Worm (Caenorhabditis elegans) whole organism, L1 larva: ENCODE measurements around the gene pmt-2.

Source experiments
- alr-1 ChIP-seq: fragments of 200-800 bp; sonication (Bioruptor generic); optimal IDR thresholded peaks from 2 replicates; lab custom pipeline; 2018; ENCODE audit warnings: borderline replicate concordance, mild to moderate bottlenecking, missing genetic modification characterization, missing compliant biosample characterization
- ama-1 ChIP-seq: fragments of 150-350 bp; optimal IDR thresholded peaks from 2 replicates; lab custom pipeline; 2014
- ceh-82 ChIP-seq, 3 experiments: fragments of 150-350 bp in 1 of 3; sonication (generic microtip) in 2 of 3; optimal IDR thresholded peaks; 2 replicates each; lab custom pipeline; 2014 to 2017; ENCODE audit warnings: missing biosample characterization in 3 of 3, missing genetic modification characterization in 3 of 3
- ces-1 ChIP-seq: fragments of 150-350 bp; optimal IDR thresholded peaks from 2 replicates; lab custom pipeline; 2014; ENCODE audit warnings: missing biosample characterization, missing genetic modification reagents, missing genetic modification characterization
- dpl-1 ChIP-seq, 3 experiments: fragments of 150-350 bp in 2 of 3; sonication (generic microtip) in 1 of 3; optimal IDR thresholded peaks; 2 replicates each; lab custom pipeline; 2014 to 2017; ENCODE audit warnings: missing biosample characterization in 3 of 3, missing genetic modification characterization in 3 of 3, missing genetic modification reagents in 3 of 3
- dsc-1 ChIP-seq: sonication (generic microtip); optimal IDR thresholded peaks from 2 replicates; lab custom pipeline; 2016; ENCODE audit warnings: mild to moderate bottlenecking, missing genetic modification characterization, missing compliant biosample characterization
- egl-13 ChIP-seq: sonication (generic microtip); optimal IDR thresholded peaks from 2 replicates; lab custom pipeline; 2016; ENCODE audit warnings: missing genotype, missing genetic modification reagents, missing genetic modification characterization, missing compliant biosample characterization
- egl-27 ChIP-seq, 2 experiments: fragments of 150-350 bp in 1 of 2; sonication (generic microtip); optimal IDR thresholded peaks; 3 replicates each; lab custom pipeline; 2017 to 2018; ENCODE audit warnings: missing biosample characterization in 2 of 2, missing genetic modification characterization in 2 of 2, missing genetic modification reagents in 2 of 2
- elt-3 ChIP-seq, 6 experiments: fragments of 150-350 bp in 1 of 6; sonication (generic microtip); optimal IDR thresholded peaks; 2 replicates each; lab custom pipeline; 2017 to 2018; ENCODE audit warnings: missing biosample characterization in 6 of 6, missing genetic modification characterization in 6 of 6, inconsistent platforms in 1 of 6
- fkh-8 ChIP-seq: sonication (generic microtip); optimal IDR thresholded peaks from 2 replicates; lab custom pipeline; 2016; ENCODE audit warnings: mild to moderate bottlenecking, missing genetic modification characterization, missing compliant biosample characterization
- fos-1 ChIP-seq: fragments of 150-350 bp; optimal IDR thresholded peaks from 2 replicates; lab custom pipeline; 2014; ENCODE audit warnings: missing biosample characterization, missing genetic modification characterization
- grh-1 ChIP-seq: fragments of 200-800 bp; sonication (Bioruptor generic); IDR thresholded peaks from 2 replicates; pipeline ENCODE4 v1.3.6; 2022; ENCODE audit warnings: missing genetic modification reagents, missing genetic modification characterization, missing compliant biosample characterization
- lir-3 ChIP-seq: sonication (generic microtip); optimal IDR thresholded peaks from 2 replicates; lab custom pipeline; 2016; ENCODE audit warnings: mild to moderate bottlenecking, missing genetic modification characterization, moderate library complexity, missing compliant biosample characterization; ENCODE audit not compliant: poor library complexity
- mab-9 ChIP-seq: fragments of 200-800 bp; sonication (Bioruptor generic); IDR thresholded peaks from 2 replicates; pipeline ENCODE4 v1.3.6; 2022; ENCODE audit warnings: missing genetic modification reagents, missing genetic modification characterization, missing compliant biosample characterization
- nhr-237 ChIP-seq: fragments of 150-350 bp; optimal IDR thresholded peaks from 2 replicates; lab custom pipeline; 2014; ENCODE audit warnings: missing biosample characterization, missing genetic modification characterization
- nhr-47 ChIP-seq: sonication (generic microtip); optimal IDR thresholded peaks from 2 replicates; lab custom pipeline; 2016; ENCODE audit warnings: mild to moderate bottlenecking, missing genetic modification characterization, moderate library complexity, missing compliant biosample characterization
- nhr-76 ChIP-seq: sonication (generic microtip); optimal IDR thresholded peaks from 2 replicates; lab custom pipeline; 2017; ENCODE audit warnings: missing biosample characterization, missing genetic modification characterization
- nhr-85 ChIP-seq: sonication (generic microtip); peaks from one replicate; lab custom pipeline; 2016; ENCODE audit warnings: missing genetic modification characterization, inconsistent platforms, missing compliant biosample characterization
- pax-3 ChIP-seq: fragments of 200-800 bp; sonication (Bioruptor generic); optimal IDR thresholded peaks from 2 replicates; lab custom pipeline; 2018; ENCODE audit warnings: mild to moderate bottlenecking, missing genetic modification characterization, moderate library complexity, missing compliant biosample characterization
- pqm-1 ChIP-seq: sonication (generic microtip); optimal IDR thresholded peaks from 3 replicates; lab custom pipeline; 2017; ENCODE audit warnings: missing biosample characterization, missing genetic modification characterization
- snu-23 ChIP-seq: sonication (generic microtip); optimal IDR thresholded peaks from 2 replicates; lab custom pipeline; 2016; ENCODE audit warnings: missing genetic modification characterization, missing compliant biosample characterization
- swsn-7 ChIP-seq: sonication (generic microtip); optimal IDR thresholded peaks from 2 replicates; lab custom pipeline; 2016; ENCODE audit warnings: missing genetic modification characterization, missing compliant biosample characterization
- vab-15 ChIP-seq: sonication (generic microtip); optimal IDR thresholded peaks from 2 replicates; lab custom pipeline; 2017; ENCODE audit warnings: missing genotype, mild to moderate bottlenecking, missing genetic modification characterization, missing compliant biosample characterization
- zag-1 ChIP-seq: fragments of 150-350 bp; optimal IDR thresholded peaks from 2 replicates; lab custom pipeline; 2014; ENCODE audit warnings: missing biosample characterization, missing genetic modification characterization
- ztf-4 ChIP-seq: fragments of 150-350 bp; optimal IDR thresholded peaks from 2 replicates; lab custom pipeline; 2014; ENCODE audit warnings: missing biosample characterization, missing genetic modification characterization

Gene pmt-2

DNA sequence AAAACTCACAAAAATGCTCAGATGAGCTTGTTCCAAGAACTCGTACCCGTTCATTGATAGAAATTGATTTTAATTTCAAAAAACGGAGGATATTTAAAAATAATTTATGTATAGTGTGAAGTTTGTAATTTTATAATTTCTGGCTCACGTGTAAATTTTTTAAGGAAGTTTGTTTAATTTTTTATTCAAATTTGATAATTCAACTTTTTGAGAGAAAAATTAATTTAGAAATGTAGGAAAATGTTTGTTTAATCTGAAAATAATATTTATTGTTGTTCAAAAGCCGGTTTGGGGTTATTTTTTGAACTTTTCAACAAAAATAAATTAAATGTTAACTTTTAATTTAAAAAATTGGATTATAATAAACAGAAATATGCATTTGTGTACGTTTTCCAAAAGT is 47.7 kb downstream of the pmt-2 start, which contains the start of gene K03B4.6:
K03B4.6 (minus strand) TSS at position 101 of the 400 bp plus-strand sequence.
- TF ChIP-seq grh-1 (no peak), dpl-1 (GFP tag; optimal IDR thresholded peaks at IDR 0.05; lab: Kevin White, UChicago) (no peak), nhr-85 (tag; lab: Kevin White, UChicago) (no peak), ztf-4 (tag; lab: Kevin White, UChicago) (no peak), ceh-82 (tag; optimal IDR thresholded peaks at IDR 0.05; lab: Kevin White, UChicago) (no peak), zag-1 (tag; lab: Kevin White, UChicago) (no peak), lir-3 (tag; lab: Kevin White, UChicago) (no peak), elt-3 (tag; optimal IDR thresholded peaks at IDR 0.05; lab: Kevin White, UChicago) (no peak), nhr-76 (tag; lab: Kevin White, UChicago) (no peak), vab-15 (tag; lab: Kevin White, UChicago) (no peak), fos-1 (no peak), swsn-7 (tag; lab: Kevin White, UChicago) (no peak)
- TF ChIP-seq, all 84 proteins: peak for 0

DNA sequence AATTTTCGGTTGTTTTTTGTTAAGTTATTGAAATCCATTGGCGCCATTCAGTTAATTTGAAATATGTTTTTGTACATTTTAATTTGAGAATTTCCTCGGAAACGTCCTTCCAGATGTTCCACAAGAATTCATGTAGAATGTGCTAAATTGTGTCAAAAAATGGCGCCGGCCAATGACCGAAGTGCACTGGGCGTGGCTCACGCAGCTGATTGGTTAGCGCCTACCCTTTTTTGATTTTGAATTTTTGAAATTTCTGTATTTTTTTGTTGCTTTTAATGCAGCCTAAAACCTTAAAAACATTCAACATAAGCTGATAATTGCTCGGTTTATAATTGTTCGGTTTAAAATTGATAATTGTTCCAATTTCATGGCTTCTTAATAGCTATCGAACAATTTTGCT is 48.4 kb downstream of the pmt-2 start:
- no peak for TF ChIP-seq snu-23 (GFP tag; lab: Kevin White, UChicago)
- TF ChIP-seq, all 84 proteins: peak for 0

DNA sequence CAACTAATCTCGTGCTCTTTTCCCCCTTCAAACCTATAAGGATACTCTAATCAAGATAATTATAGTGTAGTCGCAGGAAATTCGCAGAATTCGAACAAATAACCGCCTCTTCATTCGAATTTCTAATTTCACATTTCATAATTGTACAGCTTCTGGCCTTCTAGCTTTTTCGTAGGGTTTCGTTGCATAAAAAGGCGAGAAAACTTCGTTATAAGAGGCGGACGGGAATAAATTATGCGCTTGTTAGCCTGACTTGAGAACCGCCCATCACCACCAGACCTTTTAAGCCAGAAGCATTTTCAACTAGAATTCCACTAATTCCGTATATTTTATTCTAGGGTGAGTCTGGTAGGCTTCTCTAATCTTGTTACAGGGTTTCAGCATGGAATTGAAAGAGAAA is 53.3 kb downstream of the pmt-2 start, which contains the start of gene K03B4.4:
K03B4.4 (plus strand) TSS at position 301 of the 400 bp plus-strand sequence.
- TF ChIP-seq ces-1 (GFP tag; lab: Kevin White, UChicago) (no peak), ama-1 (lab: Kevin White, UChicago) (no peak), dsc-1 (tag; lab: Kevin White, UChicago) (peak; percentile 27), egl-13 (tag; lab: Kevin White, UChicago) (no peak), fkh-8 (tag; lab: Kevin White, UChicago) (peak; percentile 15), pax-3 (peak; percentile 39), egl-27 (tag; optimal IDR thresholded peaks at IDR 0.05; lab: Kevin White, UChicago) (no peak), grh-1 (no peak)

DNA sequence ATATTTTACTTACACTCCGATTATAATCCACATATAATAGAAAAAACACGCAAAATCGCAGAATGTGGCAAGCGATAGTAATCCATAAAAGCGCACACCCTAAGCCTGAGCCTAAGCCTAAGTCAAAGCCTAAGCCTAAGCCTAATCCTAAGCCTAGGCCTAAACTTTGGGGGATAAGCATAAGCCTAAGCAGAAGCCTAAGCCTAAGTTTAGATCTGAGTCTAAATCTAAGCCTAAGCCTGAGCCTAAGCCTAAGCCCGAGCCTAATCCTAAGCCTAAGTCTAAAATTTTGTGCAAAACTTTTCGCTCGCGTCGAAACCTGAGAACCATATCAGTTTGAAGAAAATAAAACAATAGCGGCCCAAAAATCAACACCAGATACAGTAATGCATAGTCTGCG is 55.8 kb downstream of the pmt-2 start:
- TF ChIP-seq pqm-1 (tag; lab: Kevin White, UChicago) (no peak), alr-1 (no peak), nhr-47 (tag; lab: Kevin White, UChicago) (no peak), nhr-237 (tag; lab: Kevin White, UChicago) (no peak), zag-1 (tag; lab: Kevin White, UChicago) (no peak), mab-9 (no peak)
